Fruit fly (Drosophila melanogaster): ENCODE data around the gene Prosalpha4T1.

dm6 chr3R:20754991-20755390 lies 6.1 kb upstream of the Prosalpha4T1 start:
- TF ChIP-seq Kr (GFP tag; optimal IDR thresholded peaks at IDR 0.05) (no peak), CG2889 (GFP tag; IDR thresholded peaks at IDR 0.05) (no peak), CG8765 (GFP tag; IDR thresholded peaks at IDR 0.05) (no peak), MTF-1 (GFP tag; optimal IDR thresholded peaks at IDR 0.05; ENCODE audit: borderline replicate concordance) (no peak)
